Fruit fly (Drosophila melanogaster) whole organism, pupa: ENCODE measurements around the gene CG34039.
A peak's percentile ranks its signal among the peaks of the same experiment; 100 is the strongest.

Experiments
- CG12605 ChIP-seq: fragments of 200-800 bp; sonication (Bioruptor generic); IDR thresholded peaks from 2 replicates; pipeline ENCODE4 v1.3.6; 2022; ENCODE audit warnings: missing biosample characterization, missing genetic modification characterization
- CG13204 ChIP-seq: fragments of 200-800 bp; sonication (Bioruptor generic); optimal IDR thresholded peaks from 2 replicates; lab custom pipeline; 2018; ENCODE audit warnings: missing biosample characterization, mild to moderate bottlenecking, missing genetic modification characterization, moderate library complexity
- CG15710 ChIP-seq: fragments of 200-800 bp; sonication (Bioruptor generic); optimal IDR thresholded peaks from 2 replicates; lab custom pipeline; 2018; ENCODE audit warnings: missing biosample characterization, mild to moderate bottlenecking, missing genetic modification characterization, moderate library complexity
- CG32121 ChIP-seq: fragments of 200-800 bp; sonication (Bioruptor generic); IDR thresholded peaks from 2 replicates; pipeline ENCODE4 v1.3.6; 2022; ENCODE audit warnings: missing biosample characterization, missing genetic modification characterization
- CG8159 ChIP-seq: fragments of 200-800 bp; sonication (Bioruptor generic); optimal IDR thresholded peaks from 3 replicates; lab custom pipeline; 2018; ENCODE audit warnings: missing biosample characterization, mild to moderate bottlenecking, missing genetic modification characterization, moderate library complexity
- CG8301 ChIP-seq: fragments of 200-800 bp; sonication (Bioruptor generic); optimal IDR thresholded peaks from 2 replicates; lab custom pipeline; 2018; ENCODE audit warnings: missing biosample characterization, mild to moderate bottlenecking, missing genetic modification characterization
- D1 ChIP-seq: fragments of 200-800 bp; sonication (Bioruptor generic); optimal IDR thresholded peaks from 2 replicates; lab custom pipeline; 2018; ENCODE audit warnings: missing biosample characterization, mild to moderate bottlenecking, missing genetic modification characterization, moderate library complexity
- EcR ChIP-seq: fragments of 200-800 bp; sonication (Bioruptor generic); optimal IDR thresholded peaks from 3 replicates; lab custom pipeline; 2019; ENCODE audit warnings: missing biosample characterization, missing genetic modification characterization, mild to moderate bottlenecking, moderate library complexity, missing genetic modification reagents
- Ets98B ChIP-seq: fragments of 200-800 bp; sonication (Bioruptor generic); IDR thresholded peaks from 2 replicates; pipeline ENCODE4 v1.3.6; 2022; ENCODE audit warnings: missing biosample characterization, missing genetic modification characterization
- Pif1A ChIP-seq: fragments of 200-800 bp; sonication (Bioruptor generic); optimal IDR thresholded peaks from 3 replicates; lab custom pipeline; 2016; ENCODE audit warnings: missing biosample characterization, missing genetic modification characterization
- Pif1B ChIP-seq: fragments of 200-800 bp; sonication (Bioruptor generic); optimal IDR thresholded peaks from 3 replicates; lab custom pipeline; 2016; ENCODE audit warnings: missing biosample characterization, missing genetic modification characterization
- Snoo ChIP-seq: fragments of 200-800 bp; sonication (Bioruptor generic); optimal IDR thresholded peaks from 3 replicates; lab custom pipeline; 2017; ENCODE audit warnings: missing biosample characterization, mild to moderate bottlenecking, missing genetic modification characterization, inconsistent platforms
- fd96Ca ChIP-seq: fragments of 200-800 bp; sonication (Bioruptor generic); IDR thresholded peaks from 3 replicates; pipeline ENCODE4 v1.3.6; 2022; ENCODE audit warnings: missing biosample characterization, missing genetic modification characterization
- rn ChIP-seq: fragments of 200-800 bp; sonication (Bioruptor generic); IDR thresholded peaks from 2 replicates; pipeline ENCODE4 v1.3.6; 2022; ENCODE audit warnings: missing biosample characterization, missing genetic modification characterization

- TF ChIP-seq rn (GFP tag; lab: Robert Waterston, UW) (no peak), CG15710 (tag; lab: Kevin White, UChicago) (no peak), Pif1B (no peak), CG8159 (tag; lab: Kevin White, UChicago) (no peak), CG12605 (GFP tag; lab: Robert Waterston, UW) (peak; percentile 44), EcR (GFP tag; lab: Kevin White, UChicago) (no peak), CG32121 (GFP tag; lab: Robert Waterston, UW) (no peak), CG8301 (tag; lab: Kevin White, UChicago) (no peak), D1 (tag; lab: Kevin White, UChicago) (peak; percentile 37), CG13204 (GFP tag; lab: Kevin White, UChicago) (no peak), Ets98B (GFP tag; lab: Robert Waterston, UW) (no peak), Snoo (tag; lab: Kevin White, UChicago) (no peak), Pif1A (no peak), fd96Ca (no peak)
Observed at dm6 chr3L:14562672-14563071, 2.9 kb downstream of the CG34039 start.
